Worm (Caenorhabditis elegans): ENCODE results near the gene C07G2.5.

DNA sequence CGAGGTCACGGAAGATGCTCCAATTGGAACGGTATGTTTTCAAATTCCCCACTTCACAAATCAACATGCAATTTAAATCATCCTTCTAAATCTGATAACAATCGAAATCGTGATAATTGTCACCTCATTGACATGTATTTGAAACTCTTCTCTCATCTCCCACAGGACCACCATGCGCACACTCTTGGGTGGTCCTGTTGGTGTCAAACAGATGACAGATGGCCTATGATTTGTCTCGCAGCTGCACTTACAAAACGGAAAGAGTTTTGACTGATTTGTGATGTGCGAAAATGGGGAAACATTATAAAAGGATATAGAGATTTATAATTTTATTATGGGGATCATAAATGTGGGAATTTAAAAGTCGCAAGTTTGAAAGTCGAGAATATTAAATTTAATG lies 24.6 kb upstream of the C07G2.5 start:
- TF ChIP-seq tbx-2 (tag; optimal IDR thresholded peaks at IDR 0.05) (no peak), elt-1 (tag; optimal IDR thresholded peaks at IDR 0.05) (no peak), jun-1 (tag; optimal IDR thresholded peaks at IDR 0.05) (no peak), ama-1 (optimal IDR thresholded peaks at IDR 0.05) (no peak)
